Fruit fly (Drosophila melanogaster) whole organism, embryonic: Measurements from ENCODE around the gene CG43645.

Experiments
- Bteb2 ChIP-seq: fragments of 200-800 bp; sonication (Bioruptor generic); optimal IDR thresholded peaks from 2 replicates; lab custom pipeline; 2016; ENCODE audit warnings: missing biosample characterization, missing genetic modification characterization
- CG15011 ChIP-seq: fragments of 200-800 bp; sonication (Bioruptor generic); optimal IDR thresholded peaks from 3 replicates; lab custom pipeline; 2018; ENCODE audit warnings: missing biosample characterization, mild to moderate bottlenecking, missing genetic modification characterization
- CG15479 ChIP-seq: fragments of 200-800 bp; sonication (Bioruptor generic); optimal IDR thresholded peaks from 3 replicates; lab custom pipeline; 2019; ENCODE audit warnings: missing biosample characterization, mild to moderate bottlenecking, missing genetic modification characterization, moderate library complexity
- CG15601 ChIP-seq: fragments of 200-800 bp; sonication (Bioruptor generic); optimal IDR thresholded peaks from 3 replicates; lab custom pipeline; 2019; ENCODE audit warnings: missing biosample characterization, mild to moderate bottlenecking, missing genetic modification characterization, moderate library complexity
- CG1603 ChIP-seq: fragments of 200-800 bp; sonication (Bioruptor generic); optimal IDR thresholded peaks from 2 replicates; lab custom pipeline; 2019; ENCODE audit warnings: missing biosample characterization, mild to moderate bottlenecking, missing genetic modification characterization, moderate library complexity
- CG16779 ChIP-seq: fragments of 200-800 bp; sonication (Bioruptor generic); IDR thresholded peaks from 2 replicates; pipeline ENCODE4 v1.3.6; 2022; ENCODE audit warnings: missing biosample characterization, missing genetic modification characterization
- CG16863 ChIP-seq: fragments of 200-800 bp; sonication (Bioruptor generic); optimal IDR thresholded peaks from 3 replicates; lab custom pipeline; 2016; ENCODE audit warnings: missing biosample characterization, missing genetic modification characterization
- CG17186 ChIP-seq: fragments of 200-800 bp; sonication (Bioruptor generic); optimal IDR thresholded peaks from 3 replicates; lab custom pipeline; 2017; ENCODE audit warnings: missing biosample characterization, missing genetic modification reagents, missing genetic modification characterization
- CG2678 ChIP-seq: fragments of 200-800 bp; sonication (Bioruptor generic); optimal IDR thresholded peaks from 3 replicates; lab custom pipeline; 2019; ENCODE audit warnings: missing biosample characterization, mild to moderate bottlenecking, missing genetic modification characterization, moderate library complexity
- CG2875 ChIP-seq: fragments of 200-800 bp; sonication (Bioruptor generic); optimal IDR thresholded peaks from 2 replicates; lab custom pipeline; 2017; ENCODE audit warnings: missing biosample characterization, mild to moderate bottlenecking, missing genetic modification characterization, missing genetic modification reagents
- CG31224 ChIP-seq: fragments of 200-800 bp; sonication (Bioruptor generic); IDR thresholded peaks from 2 replicates; pipeline ENCODE4 v1.3.6; 2022; ENCODE audit warnings: missing biosample characterization, missing genetic modification characterization
- CG3838 ChIP-seq: fragments of 200-800 bp; sonication (Bioruptor generic); optimal IDR thresholded peaks from 3 replicates; lab custom pipeline; 2016; ENCODE audit warnings: missing biosample characterization, missing genetic modification characterization
- CG3995 ChIP-seq: fragments of 200-800 bp; sonication (Bioruptor generic); optimal IDR thresholded peaks from 3 replicates; lab custom pipeline; 2016; ENCODE audit warnings: missing biosample characterization, missing genetic modification characterization
- CG7556 ChIP-seq: fragments of 200-800 bp; sonication (Bioruptor generic); optimal IDR thresholded peaks from 2 replicates; lab custom pipeline; 2017; ENCODE audit warnings: missing biosample characterization, mild to moderate bottlenecking, missing genetic modification characterization
- CG7786 ChIP-seq: fragments of 200-800 bp; sonication (Bioruptor generic); optimal IDR thresholded peaks from 2 replicates; lab custom pipeline; 2016; ENCODE audit warnings: missing biosample characterization, missing genetic modification characterization
- CG7987 ChIP-seq: fragments of 200-800 bp; sonication (Bioruptor generic); optimal IDR thresholded peaks from 2 replicates; lab custom pipeline; 2018; ENCODE audit warnings: missing biosample characterization, mild to moderate bottlenecking, missing genetic modification characterization, moderate library complexity
- CG8924 ChIP-seq: fragments of 200-800 bp; optimal IDR thresholded peaks from 3 replicates; lab custom pipeline; 2019; ENCODE audit warnings: missing biosample characterization, mild to moderate bottlenecking, missing genetic modification characterization, moderate library complexity
- CG9437 ChIP-seq: fragments of 200-800 bp; sonication (Bioruptor generic); optimal IDR thresholded peaks from 2 replicates; lab custom pipeline; 2018; ENCODE audit warnings: missing biosample characterization, mild to moderate bottlenecking, missing genetic modification characterization
- Camta ChIP-seq: fragments of 200-800 bp; sonication (Bioruptor generic); optimal IDR thresholded peaks from 2 replicates; lab custom pipeline; 2016; ENCODE audit warnings: missing biosample characterization, missing genetic modification characterization
- Dfd ChIP-seq, 2 experiments: fragments of >200 bp; optimal IDR thresholded peaks; 2 replicates each; lab custom pipeline; 2017; ENCODE audit warnings: missing biosample characterization in 2 of 2, missing genetic modification characterization in 2 of 2
- Dip3 ChIP-seq: fragments of 200-800 bp; sonication (Bioruptor generic); optimal IDR thresholded peaks from 3 replicates; lab custom pipeline; 2016; ENCODE audit warnings: missing biosample characterization, missing genetic modification characterization
- Elba2 ChIP-seq: fragments of 200-800 bp; sonication (Bioruptor generic); optimal IDR thresholded peaks from 3 replicates; lab custom pipeline; 2016; ENCODE audit warnings: missing biosample characterization, missing genetic modification characterization
- Ets97D ChIP-seq: fragments of 200-800 bp; sonication (Bioruptor generic); optimal IDR thresholded peaks from 3 replicates; lab custom pipeline; 2016; ENCODE audit warnings: missing biosample characterization, missing genetic modification characterization
- HmgD ChIP-seq: fragments of 200-800 bp; sonication (Bioruptor generic); optimal IDR thresholded peaks from 3 replicates; lab custom pipeline; 2016; ENCODE audit warnings: missing biosample characterization, missing genetic modification characterization
- Lhr ChIP-seq: fragments of 200-800 bp; sonication (Bioruptor generic); optimal IDR thresholded peaks from 3 replicates; lab custom pipeline; 2017; ENCODE audit warnings: mild to moderate bottlenecking, missing biosample characterization, missing genetic modification reagents, missing genetic modification characterization
- Mes4 ChIP-seq: fragments of 200-800 bp; sonication (Bioruptor generic); optimal IDR thresholded peaks from 2 replicates; lab custom pipeline; 2016; ENCODE audit warnings: missing biosample characterization, missing genetic modification characterization
- NFAT ChIP-seq: fragments of 200-800 bp; sonication (Bioruptor generic); IDR thresholded peaks from 2 replicates; pipeline ENCODE4 v1.3.6; 2022; ENCODE audit warnings: missing biosample characterization, missing genetic modification characterization
- NK7.1 ChIP-seq: fragments of 200-800 bp; sonication (Bioruptor generic); optimal IDR thresholded peaks from 3 replicates; lab custom pipeline; 2016; ENCODE audit warnings: missing biosample characterization, missing genetic modification characterization
- Nf-YA ChIP-seq: fragments of 200-800 bp; sonication (Bioruptor generic); IDR thresholded peaks from 2 replicates; pipeline ENCODE4 v1.3.6; 2022; ENCODE audit warnings: missing biosample characterization, missing genetic modification characterization
- Nf-YB ChIP-seq: fragments of 200-800 bp; sonication (Bioruptor generic); optimal IDR thresholded peaks from 3 replicates; lab custom pipeline; 2019; ENCODE audit warnings: missing biosample characterization, mild to moderate bottlenecking, missing genetic modification characterization, moderate library complexity
- Poxn ChIP-seq: fragments of 200-800 bp; sonication (Bioruptor generic); IDR thresholded peaks from 2 replicates; pipeline ENCODE4 v1.3.6; 2022; ENCODE audit warnings: missing biosample characterization, missing genetic modification characterization
- Rx ChIP-seq: fragments of 200-800 bp; sonication (Bioruptor generic); IDR thresholded peaks from 2 replicates; pipeline ENCODE4 v1.3.6; 2022; ENCODE audit warnings: missing biosample characterization, missing genetic modification characterization
- Stat92E ChIP-seq, 3 experiments: fragments of >200 bp in 2 of 3; fragments of 200-800 bp in 1 of 3; sonication (Bioruptor generic) in 1 of 3; optimal IDR thresholded peaks; 2 replicates each; lab custom pipeline; 2017 to 2019; ENCODE audit warnings: missing biosample characterization in 3 of 3, missing genetic modification characterization in 3 of 3, mild to moderate bottlenecking in 1 of 3, moderate library complexity in 1 of 3
- Usf ChIP-seq: fragments of 200-800 bp; sonication (Bioruptor generic); optimal IDR thresholded peaks from 2 replicates; lab custom pipeline; 2017; ENCODE audit warnings: missing genotype, missing biosample characterization, missing genetic modification characterization
- croc ChIP-seq: fragments of 200-800 bp; sonication (Bioruptor generic); conservative IDR thresholded peaks from 3 replicates; pipeline ENCODE4 v1.3.6; 2022; ENCODE audit warnings: missing biosample characterization, missing genetic modification characterization
- cwo ChIP-seq: fragments of 200-800 bp; sonication (Bioruptor generic); optimal IDR thresholded peaks from 3 replicates; lab custom pipeline; 2017; ENCODE audit warnings: missing biosample characterization, missing genetic modification characterization, mild to moderate bottlenecking, moderate library complexity, missing genetic modification reagents
- dmrt99B ChIP-seq: fragments of 200-800 bp; sonication (Bioruptor generic); optimal IDR thresholded peaks from 2 replicates; lab custom pipeline; 2018; ENCODE audit warnings: missing biosample characterization, mild to moderate bottlenecking, missing genetic modification characterization, moderate library complexity
- fd64A ChIP-seq: fragments of 200-800 bp; sonication (Bioruptor generic); optimal IDR thresholded peaks from 3 replicates; lab custom pipeline; 2018; ENCODE audit warnings: missing biosample characterization, mild to moderate bottlenecking, missing genetic modification characterization
- gem ChIP-seq: fragments of 200-800 bp; sonication (Bioruptor generic); optimal IDR thresholded peaks from 2 replicates; lab custom pipeline; 2019; ENCODE audit warnings: missing biosample characterization, mild to moderate bottlenecking, missing genetic modification characterization, moderate library complexity
- grn ChIP-seq: fragments of 200-800 bp; sonication (Bioruptor generic); optimal IDR thresholded peaks from 3 replicates; lab custom pipeline; 2017; ENCODE audit warnings: missing biosample characterization, missing genetic modification characterization
- insv ChIP-seq, 2 experiments: fragments of 200-800 bp; sonication (Bioruptor generic); optimal IDR thresholded peaks; 3 replicates each; lab custom pipeline; 2016 to 2018; ENCODE audit warnings: missing biosample characterization in 2 of 2, missing genetic modification characterization in 2 of 2
- jigr1 ChIP-seq: fragments of 200-800 bp; sonication (Bioruptor generic); IDR thresholded peaks from 3 replicates; pipeline ENCODE4 v1.3.6; 2022; ENCODE audit warnings: missing biosample characterization, missing genetic modification characterization
- jumu ChIP-seq: fragments of 200-800 bp; sonication (Bioruptor generic); optimal IDR thresholded peaks from 3 replicates; lab custom pipeline; 2016; ENCODE audit warnings: missing biosample characterization, missing genetic modification characterization
- lmd ChIP-seq: fragments of 200-800 bp; sonication (Bioruptor generic); IDR thresholded peaks from 2 replicates; pipeline ENCODE4 v1.3.6; 2022; ENCODE audit warnings: missing biosample characterization, missing genetic modification characterization
- pnt ChIP-seq: fragments of 200-800 bp; sonication (Bioruptor generic); optimal IDR thresholded peaks from 3 replicates; lab custom pipeline; 2016; ENCODE audit warnings: missing biosample characterization, missing genetic modification characterization
- pros ChIP-seq: fragments of 200-800 bp; sonication (Bioruptor generic); optimal IDR thresholded peaks from 3 replicates; lab custom pipeline; 2019; ENCODE audit warnings: missing biosample characterization, mild to moderate bottlenecking, missing genetic modification characterization, moderate library complexity
- sens ChIP-seq: fragments of 200-800 bp; sonication (Bioruptor generic); peaks from one replicate; lab custom pipeline; 2016; ENCODE audit warnings: missing biosample characterization, missing genetic modification characterization
- shn ChIP-seq: fragments of 200-800 bp; sonication (Bioruptor generic); optimal IDR thresholded peaks from 3 replicates; lab custom pipeline; 2016; ENCODE audit warnings: missing biosample characterization, missing genetic modification characterization
- tgo ChIP-seq: fragments of 200-800 bp; sonication (Bioruptor generic); IDR thresholded peaks from 3 replicates; pipeline ENCODE4 v1.3.6; 2022; ENCODE audit warnings: missing biosample characterization, missing genetic modification characterization
- tio ChIP-seq: fragments of 200-800 bp; sonication (Bioruptor generic); optimal IDR thresholded peaks from 2 replicates; lab custom pipeline; 2017; ENCODE audit warnings: missing biosample characterization, missing genetic modification characterization, inconsistent platforms

CG43645 gene

dm6 chr2L:17465915-17466677, 19.5 kb upstream of the CG43645 start (continued):
- TF ChIP-seq NFAT (GFP tag; lab: Robert Waterston, UW) (peak; percentile 28; the same call in 1 of the 2 replicates), tio (GFP tag; lab: Kevin White, UChicago) (peak; percentile 79), Lhr (GFP tag; lab: Kevin White, UChicago) (peak; percentile 41), fd64A (GFP tag; lab: Kevin White, UChicago) (peak; percentile 58), Usf (GFP tag; lab: Kevin White, UChicago) (no peak), sens (GFP tag; lab: Kevin White, UChicago) (peak; percentile 98), Poxn (GFP tag; lab: Robert Waterston, UW) (no peak), jumu (GFP tag; lab: Kevin White, UChicago) (peak; percentile 73), CG15011 (peak; percentile 41), lmd (peak; percentile 76), Nf-YA (peak; percentile 80), CG1603 (tag; lab: Kevin White, UChicago) (peak; percentile 90), grn (no peak), Dip3 (GFP tag; lab: Kevin White, UChicago) (peak; percentile 43), Ets97D (GFP tag; lab: Kevin White, UChicago) (peak; percentile 59), CG16863 (GFP tag; lab: Kevin White, UChicago) (peak; percentile 75), tgo (peak; percentile 80), CG7556 (peak; percentile 85), Bteb2 (peak; percentile 70), pros (no peak), CG8924 (no peak), CG7987 (peak; percentile 1), Nf-YB (no peak), CG3838 (peak; percentile 40), CG16779 (GFP tag; lab: Robert Waterston, UW) (no peak), Elba2 (no peak), gem (tag; lab: Kevin White, UChicago) (peak; percentile 91), Camta (GFP tag; lab: Kevin White, UChicago) (peak; percentile 88), CG3995 (GFP tag; lab: Kevin White, UChicago) (no peak), jigr1 (0 out of 3 replicates have a peak, but pooled peaks have one; percentile 43), Stat92E (GFP tag; optimal IDR thresholded peaks at IDR 0.05; lab: Kevin White, UChicago) (no peak), CG17186 (GFP tag; lab: Kevin White, UChicago) (peak; percentile 37), NK7.1 (GFP tag; lab: Kevin White, UChicago) (peak; percentile 76), HmgD (GFP tag; lab: Kevin White, UChicago) (peak; percentile 50), cwo (GFP tag; lab: Kevin White, UChicago) (peak; percentile 78), CG15479 (GFP tag; lab: Kevin White, UChicago) (no peak), insv (GFP tag; optimal IDR thresholded peaks at IDR 0.05; lab: Kevin White, UChicago) (no peak), CG7786 (GFP tag; lab: Kevin White, UChicago) (peak; percentile 78), CG15601 (tag; lab: Kevin White, UChicago) (peak; percentile 83), CG2875 (GFP tag; lab: Kevin White, UChicago) (peak; percentile 68), Mes4 (peak; percentile 64), dmrt99B (tag; lab: Kevin White, UChicago) (peak; percentile 90), shn (GFP tag; lab: Kevin White, UChicago) (peak; percentile 77), Dfd (GFP tag; optimal IDR thresholded peaks at IDR 0.05; lab: Kevin White, UChicago) (no peak), croc (GFP tag; lab: Robert Waterston, UW) (peak; percentile 83), CG2678 (tag; lab: Kevin White, UChicago) (peak; percentile 89), CG31224 (GFP tag; lab: Robert Waterston, UW) (peak; percentile 45; the same call in 1 of the 2 replicates), CG9437 (peak; percentile 71), pnt (GFP tag; lab: Kevin White, UChicago) (peak; percentile 77), Rx (GFP tag; lab: Robert Waterston, UW) (peak; percentile 69)
